Worm (Caenorhabditis elegans) whole organism, L3 larva: ENCODE measurements around the gene F14H3.4.

Experiments used
- ZK546.5 ChIP-seq: sonication (generic microtip); optimal IDR thresholded peaks from 2 replicates; lab custom pipeline; 2017; ENCODE audit warnings: missing biosample characterization, missing genetic modification characterization
- aly-2 ChIP-seq: fragments of 150-350 bp; optimal IDR thresholded peaks from 2 replicates; lab custom pipeline; 2014; ENCODE audit warnings: missing biosample characterization, missing genetic modification characterization
- ama-1 ChIP-seq: fragments of 150-350 bp; optimal IDR thresholded peaks from 2 replicates; lab custom pipeline; 2018
- elt-2 ChIP-seq: sonication (generic microtip); optimal IDR thresholded peaks from 2 replicates; lab custom pipeline; 2016; ENCODE audit warnings: missing genetic modification reagents, mild to moderate bottlenecking, missing genetic modification characterization, missing compliant biosample characterization
- hmg-11 ChIP-seq: sonication (generic microtip); optimal IDR thresholded peaks from 2 replicates; lab custom pipeline; 2016; ENCODE audit warnings: missing genetic modification characterization, missing compliant biosample characterization
- jun-1 ChIP-seq: fragments of 150-350 bp; optimal IDR thresholded peaks from 2 replicates; lab custom pipeline; 2014; ENCODE audit warnings: missing biosample characterization, missing genetic modification reagents, missing genetic modification characterization
- lin-39 ChIP-seq: fragments of 150-350 bp; optimal IDR thresholded peaks from 2 replicates; lab custom pipeline; 2018; ENCODE audit warnings: missing biosample characterization, missing genetic modification reagents, missing genetic modification characterization
- nhr-25 ChIP-seq: sonication (generic microtip); optimal IDR thresholded peaks from 2 replicates; lab custom pipeline; 2017; ENCODE audit warnings: missing biosample characterization, missing genetic modification characterization
- pqm-1 ChIP-seq: fragments of 150-350 bp; optimal IDR thresholded peaks from 2 replicates; lab custom pipeline; 2017; ENCODE audit warnings: missing biosample characterization, missing genetic modification characterization, inconsistent platforms
- skn-1 ChIP-seq: fragments of 150-350 bp; optimal IDR thresholded peaks from 2 replicates; lab custom pipeline; 2014; ENCODE audit warnings: missing biosample characterization, missing genetic modification characterization
- snpc-4 ChIP-seq: fragments of 150-350 bp; optimal IDR thresholded peaks from 2 replicates; lab custom pipeline; 2014; ENCODE audit warnings: missing biosample characterization, missing genetic modification characterization

DNA sequence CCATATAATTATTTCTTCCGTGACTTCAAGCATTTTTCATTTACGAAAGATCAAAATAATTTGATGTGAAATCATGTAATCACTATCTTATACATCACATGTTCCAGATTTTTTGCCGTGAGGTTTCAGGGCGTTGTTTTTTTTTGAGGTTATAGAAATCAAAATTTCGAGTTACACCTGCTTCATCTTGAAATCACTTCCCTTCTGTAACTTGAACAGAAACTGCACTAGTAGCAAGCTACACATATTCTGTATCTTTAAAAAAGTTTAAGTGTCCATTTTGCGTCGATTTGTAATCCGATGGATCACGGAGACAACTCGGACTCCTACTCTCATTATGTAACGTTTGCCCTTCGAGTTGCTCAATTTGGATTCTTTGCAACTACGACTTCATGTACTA lies 35.8 kb upstream of the F14H3.4 start, which contains the start of gene F22B8.3:
- TF ChIP-seq nhr-25 = no peak
- no peak for TF ChIP-seq ZK546.5 (tag; lab: Kevin White, UChicago)
- TF ChIP-seq aly-2 (tag; lab: Kevin White, UChicago) = no peak
- TF ChIP-seq ama-1 = no peak
- no peak for TF ChIP-seq snpc-4 (tag; lab: Kevin White, UChicago)
- TF ChIP-seq hmg-11 (tag; lab: Kevin White, UChicago) = no peak
- no peak for TF ChIP-seq elt-2 (tag; lab: Kevin White, UChicago)
- TF ChIP-seq skn-1 (tag; lab: Kevin White, UChicago) = no peak
- TF ChIP-seq jun-1 (tag; lab: Kevin White, UChicago) = no peak
- TF ChIP-seq pqm-1 (tag; lab: Kevin White, UChicago) = no peak
- TF ChIP-seq lin-39 (tag; lab: Kevin White, UChicago) = no peak
